Worm (Caenorhabditis elegans) whole organism, L2 larva: ENCODE data around the gene fat-2.

Experiments used
- ama-1 ChIP-seq: fragments of 150-350 bp; optimal IDR thresholded peaks from 2 replicates; lab custom pipeline; 2018; ENCODE audit warnings: inconsistent platforms
- blmp-1 ChIP-seq: sonication (generic microtip); optimal IDR thresholded peaks from 2 replicates; lab custom pipeline; 2017; ENCODE audit warnings: missing genetic modification characterization, mild to moderate bottlenecking, missing compliant biosample characterization, antibody characterized with exemption, moderate library complexity; ENCODE audit not compliant: insufficient read depth
- ceh-16 ChIP-seq: fragments of 150-350 bp; optimal IDR thresholded peaks from 2 replicates; lab custom pipeline; 2014; ENCODE audit warnings: missing biosample characterization, missing genetic modification characterization
- elt-1 ChIP-seq: fragments of 150-350 bp; optimal IDR thresholded peaks from 2 replicates; lab custom pipeline; 2014; ENCODE audit warnings: missing biosample characterization, missing genetic modification characterization
- elt-3 ChIP-seq: sonication (generic microtip); optimal IDR thresholded peaks from 2 replicates; lab custom pipeline; 2017; ENCODE audit warnings: missing biosample characterization, missing genetic modification characterization
- lin-11 ChIP-seq: fragments of 150-350 bp; sonication (generic microtip); optimal IDR thresholded peaks from 2 replicates; lab custom pipeline; 2014; ENCODE audit warnings: missing biosample characterization, missing genetic modification characterization, inconsistent platforms, mixed read lengths
- lin-39 ChIP-seq: fragments of 150-350 bp; optimal IDR thresholded peaks from 2 replicates; lab custom pipeline; 2014; ENCODE audit warnings: missing biosample characterization, missing genetic modification reagents, missing genetic modification characterization
- mdl-1 ChIP-seq, 2 experiments: fragments of 150-350 bp in 1 of 2; sonication (generic microtip) in 1 of 2; optimal IDR thresholded peaks; 2 replicates each; lab custom pipeline; 2017; ENCODE audit warnings: missing biosample characterization in 2 of 2, missing genetic modification characterization in 2 of 2
- nhr-12 ChIP-seq: fragments of 150-350 bp; optimal IDR thresholded peaks from 2 replicates; lab custom pipeline; 2014; ENCODE audit warnings: missing biosample characterization, missing genetic modification characterization
- skn-1 ChIP-seq: sonication (generic microtip); optimal IDR thresholded peaks from 2 replicates; lab custom pipeline; 2017; ENCODE audit warnings: missing biosample characterization, missing genetic modification characterization
- unc-39 ChIP-seq: fragments of 150-350 bp; optimal IDR thresholded peaks from 2 replicates; lab custom pipeline; 2014; ENCODE audit warnings: missing biosample characterization, missing genetic modification characterization
- ztf-11 ChIP-seq: sonication (generic microtip); optimal IDR thresholded peaks from 2 replicates; lab custom pipeline; 2017; ENCODE audit warnings: missing biosample characterization, missing genetic modification characterization

ce11 chrIV:13304786-13305185 is 18.9 kb upstream of the fat-2 start:
- TF ChIP-seq mdl-1 (tag; optimal IDR thresholded peaks at IDR 0.05; lab: Kevin White, UChicago) (no peak), elt-3 (tag; lab: Kevin White, UChicago) (no peak), ztf-11 (tag; lab: Kevin White, UChicago) (no peak), unc-39 (tag; lab: Kevin White, UChicago) (no peak), lin-11 (no peak), skn-1 (no peak), blmp-1 (tag; lab: Kevin White, UChicago) (no peak), ceh-16 (tag; lab: Kevin White, UChicago) (no peak), ama-1 (lab: Kevin White, UChicago) (no peak), elt-1 (tag; lab: Kevin White, UChicago) (no peak), lin-39 (no peak), nhr-12 (no peak)
